Fruit fly (Drosophila melanogaster) Kc167 (cell line): ENCODE measurements around the gene Ubc2.

Experiments
- h ChIP-seq: fragments of >200 bp; optimal IDR thresholded peaks from 3 replicates; lab custom pipeline; 2018; ENCODE audit warnings: missing external identifiers
- psq ChIP-seq: fragments of >200 bp; optimal IDR thresholded peaks from 2 replicates; lab custom pipeline; 2017; ENCODE audit warnings: missing external identifiers

- TF ChIP-seq psq (lab: Kevin White, UChicago) (no peak), h (lab: Kevin White, UChicago) (no peak)
Measured at dm6 chr2L:10770568-10770967, 2.8 kb upstream of the Ubc2 start, which contains the start of gene CG17127.
